Worm (Caenorhabditis elegans) whole organism, mixed stage, embryonic: ENCODE measurements around the gene ZK1320.9.
A peak's percentile ranks its signal among the peaks of the same experiment; 100 is the strongest.

Source experiments
- M03D4.4 ChIP-seq: sonication (generic microtip); optimal IDR thresholded peaks from 2 replicates; lab custom pipeline; 2017; ENCODE audit warnings: mild to moderate bottlenecking, missing genetic modification characterization, missing compliant biosample characterization
- bed-3 ChIP-seq: fragments of 200-800 bp; sonication (Bioruptor generic); optimal IDR thresholded peaks from 3 replicates; lab custom pipeline; 2018; ENCODE audit warnings: mild to moderate bottlenecking, missing genetic modification characterization, moderate library complexity, missing compliant biosample characterization
- blmp-1 ChIP-seq: fragments of 150-350 bp; optimal IDR thresholded peaks from 2 replicates; lab custom pipeline; 2014; ENCODE audit warnings: missing biosample characterization, missing genetic modification characterization
- ceh-39 ChIP-seq: fragments of 150-350 bp; optimal IDR thresholded peaks from 2 replicates; lab custom pipeline; 2014; ENCODE audit warnings: missing biosample characterization, missing genetic modification characterization
- ceh-83 ChIP-seq: fragments of 200-800 bp; sonication (Bioruptor generic); optimal IDR thresholded peaks from 2 replicates; lab custom pipeline; 2018; ENCODE audit warnings: mild to moderate bottlenecking, missing genetic modification characterization, missing compliant biosample characterization
- ces-1 ChIP-seq: fragments of 150-350 bp; optimal IDR thresholded peaks from 2 replicates; lab custom pipeline; 2014; ENCODE audit warnings: missing biosample characterization, missing genetic modification reagents, missing genetic modification characterization
- cnd-1 ChIP-seq: fragments of 200-800 bp; sonication (Bioruptor generic); optimal IDR thresholded peaks from 2 replicates; lab custom pipeline; 2018; ENCODE audit warnings: mild to moderate bottlenecking, missing genetic modification characterization, missing compliant biosample characterization
- drap-1 ChIP-seq: fragments of 200-800 bp; sonication (Bioruptor generic); optimal IDR thresholded peaks from 3 replicates; lab custom pipeline; 2018; ENCODE audit warnings: mild to moderate bottlenecking, missing genetic modification characterization, missing compliant biosample characterization
- elt-1 ChIP-seq: sonication (generic microtip); optimal IDR thresholded peaks from 2 replicates; lab custom pipeline; 2017; ENCODE audit warnings: missing genetic modification characterization, mild to moderate bottlenecking, missing compliant biosample characterization, antibody characterized with exemption, moderate library complexity, borderline replicate concordance; ENCODE audit not compliant: insufficient read depth
- elt-3 ChIP-seq: fragments of 150-350 bp; optimal IDR thresholded peaks from 2 replicates; lab custom pipeline; 2014; ENCODE audit warnings: missing biosample characterization, missing genetic modification characterization
- flh-1 ChIP-seq: fragments of 200-800 bp; sonication (Bioruptor generic); optimal IDR thresholded peaks from 2 replicates; lab custom pipeline; 2018; ENCODE audit warnings: mild to moderate bottlenecking, missing genetic modification characterization, moderate library complexity, missing compliant biosample characterization
- hlh-1 ChIP-seq: fragments of 150-350 bp; optimal IDR thresholded peaks from 2 replicates; lab custom pipeline; 2014; ENCODE audit warnings: missing biosample characterization, missing genetic modification reagents, missing genetic modification characterization
- lin-13 ChIP-seq: fragments of 150-350 bp; optimal IDR thresholded peaks from 2 replicates; lab custom pipeline; 2014; ENCODE audit warnings: missing biosample characterization, missing genetic modification characterization
- lin-32 ChIP-seq: fragments of 200-800 bp; sonication (Bioruptor generic); optimal IDR thresholded peaks from 2 replicates; lab custom pipeline; 2018; ENCODE audit warnings: mild to moderate bottlenecking, missing genetic modification characterization, missing compliant biosample characterization
- lsy-2 ChIP-seq: fragments of 150-350 bp; optimal IDR thresholded peaks from 2 replicates; lab custom pipeline; 2014; ENCODE audit warnings: missing biosample characterization, missing genetic modification characterization
- mab-5 ChIP-seq: fragments of 150-350 bp; optimal IDR thresholded peaks from 2 replicates; lab custom pipeline; 2014; ENCODE audit warnings: missing biosample characterization, missing genetic modification characterization
- mep-1 ChIP-seq: fragments of 150-350 bp; optimal IDR thresholded peaks from 2 replicates; lab custom pipeline; 2017; ENCODE audit warnings: missing biosample characterization, missing genetic modification reagents, missing genetic modification characterization, inconsistent platforms
- nhr-2 ChIP-seq: fragments of 150-350 bp; optimal IDR thresholded peaks from 2 replicates; lab custom pipeline; 2014; ENCODE audit warnings: missing biosample characterization, missing genetic modification characterization
- nhr-76 ChIP-seq: sonication (generic microtip); optimal IDR thresholded peaks from 2 replicates; lab custom pipeline; 2017; ENCODE audit warnings: missing biosample characterization, missing genetic modification characterization
- pha-4 ChIP-seq: fragments of 150-350 bp; optimal IDR thresholded peaks from 2 replicates; lab custom pipeline; 2018; ENCODE audit warnings: missing biosample characterization, missing genetic modification reagents, missing genetic modification characterization
- sem-2 ChIP-seq: fragments of 200-800 bp; sonication (Bioruptor generic); optimal IDR thresholded peaks from 2 replicates; lab custom pipeline; 2018; ENCODE audit warnings: mild to moderate bottlenecking, missing genetic modification characterization, missing compliant biosample characterization
- snpc-4 ChIP-seq: fragments of 150-350 bp; optimal IDR thresholded peaks from 2 replicates; lab custom pipeline; 2014; ENCODE audit warnings: missing biosample characterization, missing genetic modification characterization
- sptf-1 ChIP-seq: sonication (generic microtip); optimal IDR thresholded peaks from 2 replicates; lab custom pipeline; 2017; ENCODE audit warnings: mild to moderate bottlenecking, missing genetic modification characterization, moderate library complexity, missing compliant biosample characterization
- tbx-8 ChIP-seq: fragments of 200-800 bp; sonication (Bioruptor generic); optimal IDR thresholded peaks from 2 replicates; lab custom pipeline; 2018; ENCODE audit warnings: mild to moderate bottlenecking, missing genetic modification characterization, moderate library complexity, missing compliant biosample characterization
- unc-120 ChIP-seq: sonication (generic microtip); optimal IDR thresholded peaks from 2 replicates; lab custom pipeline; 2017; ENCODE audit warnings: missing genetic modification characterization, missing compliant biosample characterization; ENCODE audit not compliant: poor library complexity, severe bottlenecking
- unc-39 ChIP-seq: fragments of 150-350 bp; optimal IDR thresholded peaks from 2 replicates; lab custom pipeline; 2014; ENCODE audit warnings: missing biosample characterization, missing genetic modification characterization
- zip-8 ChIP-seq: fragments of 150-350 bp; optimal IDR thresholded peaks from 2 replicates; lab custom pipeline; 2014; ENCODE audit warnings: missing biosample characterization, missing genetic modification characterization
- ztf-11 ChIP-seq: fragments of 150-350 bp; optimal IDR thresholded peaks from 2 replicates; lab custom pipeline; 2014; ENCODE audit warnings: missing biosample characterization, missing genetic modification characterization

Gene ZK1320.9

DNA sequence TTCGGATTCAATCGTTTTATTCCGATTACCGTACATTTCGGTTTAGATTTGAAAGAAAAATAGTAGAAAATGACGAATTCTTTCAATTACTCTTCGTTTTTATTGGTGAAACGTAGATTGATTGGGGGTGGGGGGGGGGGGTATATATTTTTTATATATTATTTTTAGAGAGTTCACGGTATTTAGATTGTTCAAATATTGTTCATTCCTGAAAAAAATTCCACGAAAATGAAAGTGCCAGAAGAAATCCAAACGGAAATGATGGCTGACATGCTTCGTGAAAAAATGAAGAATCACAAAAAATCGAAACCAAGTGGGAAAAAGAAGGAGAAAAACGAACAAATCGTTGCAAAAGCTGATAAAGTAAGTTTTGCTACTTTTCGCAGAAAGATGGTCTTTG is 13.8 kb upstream of the ZK1320.9 start, which contains the start of the genes Y53C12A.8 and Y53C12A.7:
Gene Y53C12A.8, minus strand, starts transcription at position 101 of the 400 bp plus-strand sequence.
Gene Y53C12A.7, plus strand, starts transcription at position 181 of the 400 bp plus-strand sequence.
- no peak for TF ChIP-seq sem-2 (GFP tag; lab: Kevin White, UChicago)
- no peak for TF ChIP-seq ztf-11 (tag; lab: Kevin White, UChicago)
- TF ChIP-seq elt-1 (tag; lab: Kevin White, UChicago): no peak
- TF ChIP-seq tbx-8 (GFP tag; lab: Kevin White, UChicago): no peak
- TF ChIP-seq ces-1 (GFP tag; lab: Kevin White, UChicago): no peak
- no peak for TF ChIP-seq mab-5 (tag; lab: Kevin White, UChicago)
- no peak for TF ChIP-seq unc-120 (tag; lab: Kevin White, UChicago)
- no peak for TF ChIP-seq M03D4.4
- TF ChIP-seq nhr-76 (tag; lab: Kevin White, UChicago): no peak
- TF ChIP-seq nhr-2 (tag; lab: Kevin White, UChicago): no peak
- TF ChIP-seq hlh-1 (tag; lab: Kevin White, UChicago): no peak
- TF ChIP-seq lin-13 (tag; lab: Kevin White, UChicago): no peak
- no peak for TF ChIP-seq elt-3 (tag; lab: Kevin White, UChicago)
- no peak for TF ChIP-seq sptf-1 (tag; lab: Kevin White, UChicago)
- no peak for TF ChIP-seq ceh-39 (tag; lab: Kevin White, UChicago)
- no peak for TF ChIP-seq flh-1 (GFP tag; lab: Kevin White, UChicago)

DNA sequence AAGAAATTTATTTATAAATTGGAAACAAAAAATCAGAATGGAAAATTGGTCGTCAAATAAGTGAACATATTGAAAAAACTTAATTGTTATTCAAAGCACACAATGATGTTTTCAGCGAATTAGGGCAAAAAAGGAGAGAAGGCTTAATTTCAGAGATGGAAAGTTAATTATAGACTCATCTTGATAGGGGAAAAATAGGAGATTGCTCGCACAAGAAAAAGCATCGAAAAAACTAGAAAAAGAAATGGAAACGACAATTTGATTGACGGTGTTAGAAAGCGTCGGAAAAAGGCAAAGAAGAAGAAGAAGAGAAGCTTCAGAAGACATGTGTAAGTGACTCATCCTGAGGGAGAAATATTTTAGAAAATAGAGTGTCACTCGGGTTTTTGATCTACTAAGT is 9.4 kb upstream of the ZK1320.9 start:
- no peak for TF ChIP-seq sem-2 (GFP tag; lab: Kevin White, UChicago)
- no peak for TF ChIP-seq unc-39 (tag; lab: Kevin White, UChicago)
- TF ChIP-seq ces-1 (GFP tag; lab: Kevin White, UChicago): peak; percentile 17

DNA sequence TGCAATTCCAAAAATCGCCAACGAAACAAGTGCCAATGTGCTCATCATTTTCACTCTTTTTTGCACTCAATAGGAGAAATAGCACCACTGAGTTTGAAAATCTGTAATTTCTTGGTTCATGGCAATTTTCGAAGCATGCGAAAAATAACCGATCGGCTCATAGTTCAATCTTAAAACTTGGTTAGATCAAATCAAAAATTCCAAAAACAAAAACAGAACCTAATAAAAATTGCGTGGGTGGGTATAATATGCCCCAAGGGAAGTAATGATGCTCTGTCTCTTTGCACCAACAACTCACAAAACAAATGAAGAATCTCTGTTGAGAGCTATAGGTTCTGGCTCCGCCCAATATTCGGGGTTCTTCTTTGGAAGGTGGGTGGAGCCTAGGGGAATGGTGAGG is 5.3 kb upstream of the ZK1320.9 start, which contains the start of gene nlp-11:
Gene nlp-11, minus strand, starts transcription at position 101 of the 400 bp plus-strand sequence.
- TF ChIP-seq mab-5 (tag; lab: Kevin White, UChicago) (no peak), mep-1 (no peak), zip-8 (tag; lab: Kevin White, UChicago) (no peak), cnd-1 (no peak), unc-39 (tag; lab: Kevin White, UChicago) (no peak), bed-3 (no peak), sptf-1 (tag; lab: Kevin White, UChicago) (no peak), lin-32 (GFP tag; lab: Kevin White, UChicago) (no peak), drap-1 (GFP tag; lab: Kevin White, UChicago) (no peak), snpc-4 (tag; lab: Kevin White, UChicago) (no peak), elt-3 (tag; lab: Kevin White, UChicago) (no peak), nhr-76 (tag; lab: Kevin White, UChicago) (no peak), ceh-83 (GFP tag; lab: Kevin White, UChicago) (no peak), nhr-2 (tag; lab: Kevin White, UChicago) (no peak), unc-120 (tag; lab: Kevin White, UChicago) (no peak), ceh-39 (tag; lab: Kevin White, UChicago) (no peak), blmp-1 (no peak), ces-1 (GFP tag; lab: Kevin White, UChicago) (no peak), pha-4 (tag; lab: Kevin White, UChicago) (no peak)

DNA sequence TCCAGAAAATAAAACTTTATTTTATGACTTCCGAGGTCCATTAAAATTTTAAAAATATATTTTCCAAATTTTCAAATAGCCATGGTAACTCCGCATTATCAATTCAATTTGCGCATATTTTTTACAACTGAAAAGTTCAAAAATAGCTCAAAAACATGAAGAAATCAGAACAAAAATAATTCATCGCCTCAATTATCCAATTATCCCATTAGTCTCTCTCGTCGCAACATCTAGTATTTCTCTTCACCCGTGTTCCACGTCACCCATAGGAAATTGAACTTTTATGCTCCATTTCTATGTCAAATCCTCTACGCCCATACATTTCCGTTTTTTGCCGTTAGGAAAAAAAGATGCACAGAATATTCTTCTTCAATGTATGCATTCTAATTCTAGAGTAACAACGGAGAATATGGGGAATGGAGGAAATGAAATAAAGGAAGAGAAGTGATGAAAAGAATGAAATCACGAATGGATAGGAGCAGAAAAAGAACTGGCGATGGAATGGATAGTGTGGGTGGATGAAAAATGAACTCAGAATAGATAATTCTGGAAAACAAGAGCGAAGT is 3.6 kb upstream of the ZK1320.9 start:
- TF ChIP-seq unc-39 (tag; lab: Kevin White, UChicago) (no peak), ces-1 (GFP tag; lab: Kevin White, UChicago) (peak; percentile 48)

DNA sequence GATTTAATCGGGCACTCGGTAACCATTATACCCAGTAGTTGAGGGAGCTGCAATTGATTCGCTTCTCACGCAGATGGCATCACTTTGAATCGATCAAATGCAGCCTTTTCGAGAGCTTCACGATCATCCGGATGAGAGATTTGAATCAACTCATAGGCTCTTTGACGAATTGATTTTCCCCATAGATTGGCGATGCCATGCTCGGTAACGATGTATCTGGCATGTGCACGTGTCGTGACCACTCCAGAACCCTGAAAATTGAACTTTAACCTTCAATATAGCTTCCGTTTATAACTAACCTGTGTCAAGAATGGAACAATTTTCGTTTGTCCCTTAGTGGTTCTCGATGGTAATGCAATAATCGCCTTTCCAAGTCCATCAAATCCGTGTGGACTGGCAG is 2.3 kb downstream of the ZK1320.9 start:
- TF ChIP-seq mep-1: no peak
- no peak for TF ChIP-seq M03D4.4
- TF ChIP-seq elt-1 (tag; lab: Kevin White, UChicago): no peak
- no peak for TF ChIP-seq lsy-2

DNA sequence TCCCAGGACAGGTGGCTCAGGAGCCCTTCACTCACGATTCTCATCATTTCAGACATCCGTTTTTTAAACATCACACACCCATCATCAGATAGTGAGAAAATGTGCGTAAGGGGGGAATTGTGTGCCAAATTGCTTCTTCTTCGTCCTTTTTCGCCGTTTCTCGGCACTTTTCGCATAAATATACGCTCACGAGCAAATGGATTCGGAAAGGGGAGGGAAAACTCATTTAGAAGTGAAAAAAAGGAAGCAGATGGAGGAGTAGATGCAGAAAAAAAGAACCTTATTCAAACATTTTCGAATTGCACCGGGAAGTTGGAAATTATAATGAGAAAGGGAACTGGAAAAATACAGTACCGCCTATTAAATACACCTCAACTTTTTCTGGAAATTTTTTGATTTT is 4.5 kb downstream of the ZK1320.9 start:
- TF ChIP-seq mep-1 (no peak), ces-1 (GFP tag; lab: Kevin White, UChicago) (peak; percentile 1), lin-32 (GFP tag; lab: Kevin White, UChicago) (no peak), snpc-4 (tag; lab: Kevin White, UChicago) (no peak), zip-8 (tag; lab: Kevin White, UChicago) (no peak), blmp-1 (no peak)
- TF ChIP-seq, all 35 proteins: peak for 1
